Fruit fly (Drosophila melanogaster) whole organism, prepupa: Measurements from ENCODE around the gene CG12983.

Experiments used
- CG10631 ChIP-seq: fragments of 200-800 bp; sonication (Bioruptor generic); optimal IDR thresholded peaks from 2 replicates; lab custom pipeline; 2016; ENCODE audit warnings: missing biosample characterization, missing genetic modification characterization
- CG10669 ChIP-seq: fragments of 200-800 bp; sonication (Bioruptor generic); optimal IDR thresholded peaks from 3 replicates; lab custom pipeline; 2018; ENCODE audit warnings: missing biosample characterization, mild to moderate bottlenecking, missing genetic modification characterization, moderate library complexity
- CG11294 ChIP-seq: fragments of 200-800 bp; sonication (Bioruptor generic); IDR thresholded peaks from 2 replicates; pipeline ENCODE4 v1.3.6; 2022; ENCODE audit warnings: missing biosample characterization, missing genetic modification characterization
- CG11762 ChIP-seq: fragments of 200-800 bp; sonication (Bioruptor generic); optimal IDR thresholded peaks from 3 replicates; lab custom pipeline; 2016; ENCODE audit warnings: missing biosample characterization, missing genetic modification characterization; ENCODE audit not compliant: insufficient read depth
- CG11902 ChIP-seq: fragments of 200-800 bp; sonication (Bioruptor generic); optimal IDR thresholded peaks from 3 replicates; lab custom pipeline; 2016; ENCODE audit warnings: missing biosample characterization, missing genetic modification characterization
- CG15336 ChIP-seq: fragments of 200-800 bp; sonication (Bioruptor generic); IDR thresholded peaks from 2 replicates; pipeline ENCODE4 v1.3.6; 2022; ENCODE audit warnings: missing biosample characterization, missing genetic modification characterization
- CG1621 ChIP-seq: fragments of 200-800 bp; sonication (Bioruptor generic); optimal IDR thresholded peaks from 3 replicates; lab custom pipeline; 2018; ENCODE audit warnings: missing biosample characterization, mild to moderate bottlenecking, missing genetic modification characterization
- CG16779 ChIP-seq: fragments of 200-800 bp; sonication (Bioruptor generic); optimal IDR thresholded peaks from 3 replicates; lab custom pipeline; 2017; ENCODE audit warnings: missing biosample characterization, mild to moderate bottlenecking, missing genetic modification characterization
- CG3032 ChIP-seq: fragments of 200-800 bp; optimal IDR thresholded peaks from 2 replicates; lab custom pipeline; 2019; ENCODE audit warnings: missing biosample characterization, mild to moderate bottlenecking, missing genetic modification characterization, moderate library complexity
- CG31627 ChIP-seq: fragments of 200-800 bp; sonication (Bioruptor generic); optimal IDR thresholded peaks from 3 replicates; lab custom pipeline; 2016; ENCODE audit warnings: missing biosample characterization, missing genetic modification characterization
- CG32006 ChIP-seq: fragments of 200-800 bp; sonication (Bioruptor generic); optimal IDR thresholded peaks from 3 replicates; lab custom pipeline; 2017; ENCODE audit warnings: missing biosample characterization, mild to moderate bottlenecking, missing genetic modification characterization
- CG34406 ChIP-seq: fragments of 200-800 bp; sonication (Bioruptor generic); optimal IDR thresholded peaks from 3 replicates; lab custom pipeline; 2016; ENCODE audit warnings: missing biosample characterization, missing genetic modification characterization
- CG3919 ChIP-seq: fragments of 200-800 bp; sonication (Bioruptor generic); optimal IDR thresholded peaks from 3 replicates; lab custom pipeline; 2016; ENCODE audit warnings: missing biosample characterization, missing genetic modification characterization
- CG4318 ChIP-seq: fragments of 200-800 bp; sonication (Bioruptor generic); optimal IDR thresholded peaks from 3 replicates; lab custom pipeline; 2017; ENCODE audit warnings: missing biosample characterization, mild to moderate bottlenecking, missing genetic modification characterization
- CG6276 ChIP-seq: fragments of 200-800 bp; sonication (Bioruptor generic); optimal IDR thresholded peaks from 2 replicates; lab custom pipeline; 2017; ENCODE audit warnings: missing biosample characterization, mild to moderate bottlenecking, missing genetic modification characterization
- CG6792 ChIP-seq: fragments of 200-800 bp; sonication (Bioruptor generic); optimal IDR thresholded peaks from 3 replicates; lab custom pipeline; 2016; ENCODE audit warnings: missing biosample characterization, missing genetic modification characterization
- CG6808 ChIP-seq: fragments of 200-800 bp; sonication (Bioruptor generic); optimal IDR thresholded peaks from 3 replicates; lab custom pipeline; 2017; ENCODE audit warnings: missing biosample characterization, missing genetic modification characterization, mild to moderate bottlenecking, moderate library complexity, missing genetic modification reagents
- CG6854 ChIP-seq: fragments of 200-800 bp; sonication (Bioruptor generic); optimal IDR thresholded peaks from 2 replicates; lab custom pipeline; 2017; ENCODE audit warnings: missing biosample characterization, mild to moderate bottlenecking, missing genetic modification characterization
- CG7368 ChIP-seq: fragments of 200-800 bp; sonication (Bioruptor generic); optimal IDR thresholded peaks from 3 replicates; lab custom pipeline; 2016; ENCODE audit warnings: missing biosample characterization, missing genetic modification characterization
- CG8119 ChIP-seq: fragments of 200-800 bp; sonication (Bioruptor generic); IDR thresholded peaks from 3 replicates; pipeline ENCODE4 v1.3.6; 2022; ENCODE audit warnings: missing biosample characterization, missing genetic modification characterization
- CG8319 ChIP-seq: fragments of 200-800 bp; sonication (Bioruptor generic); optimal IDR thresholded peaks from 3 replicates; lab custom pipeline; 2016; ENCODE audit warnings: missing biosample characterization, missing genetic modification characterization
- CG8632 ChIP-seq: fragments of 200-800 bp; sonication (Bioruptor generic); optimal IDR thresholded peaks from 3 replicates; lab custom pipeline; 2016; ENCODE audit warnings: missing biosample characterization, missing genetic modification characterization
- Eip75B ChIP-seq: fragments of 200-800 bp; sonication (Bioruptor generic); optimal IDR thresholded peaks from 3 replicates; lab custom pipeline; 2016; ENCODE audit warnings: missing biosample characterization, missing genetic modification characterization
- Eip93F ChIP-seq: fragments of 200-800 bp; sonication (Bioruptor generic); optimal IDR thresholded peaks from 2 replicates; lab custom pipeline; 2016; ENCODE audit warnings: missing biosample characterization, mild to moderate bottlenecking, missing genetic modification characterization
- Ets21C ChIP-seq: fragments of 200-800 bp; sonication (Bioruptor generic); optimal IDR thresholded peaks from 3 replicates; lab custom pipeline; 2016; ENCODE audit warnings: missing biosample characterization, missing genetic modification characterization
- Ets96B ChIP-seq: fragments of 200-800 bp; optimal IDR thresholded peaks from 2 replicates; lab custom pipeline; 2019; ENCODE audit warnings: missing biosample characterization, mild to moderate bottlenecking, missing genetic modification characterization, moderate library complexity
- Gug ChIP-seq: fragments of 200-800 bp; sonication (Bioruptor generic); IDR thresholded peaks from 2 replicates; pipeline ENCODE4 v1.3.6; 2022; ENCODE audit warnings: missing biosample characterization, missing genetic modification characterization
- Hr38 ChIP-seq: sonication (Bioruptor generic); optimal IDR thresholded peaks from 2 replicates; lab custom pipeline; 2016; ENCODE audit warnings: missing biosample characterization, missing genetic modification characterization
- Hr39 ChIP-seq: fragments of 200-800 bp; sonication (Bioruptor generic); optimal IDR thresholded peaks from 2 replicates; lab custom pipeline; 2016; ENCODE audit warnings: missing biosample characterization, missing genetic modification characterization
- Hr4 ChIP-seq: fragments of 200-800 bp; sonication (Bioruptor generic); optimal IDR thresholded peaks from 3 replicates; lab custom pipeline; 2016; ENCODE audit warnings: missing biosample characterization, missing genetic modification characterization
- Lpt ChIP-seq: fragments of 200-800 bp; sonication (Bioruptor generic); optimal IDR thresholded peaks from 3 replicates; lab custom pipeline; 2016; ENCODE audit warnings: missing biosample characterization, missing genetic modification characterization
- Met ChIP-seq: fragments of 200-800 bp; sonication (Bioruptor generic); optimal IDR thresholded peaks from 3 replicates; lab custom pipeline; 2016; ENCODE audit warnings: missing biosample characterization, missing genetic modification characterization
- OdsH ChIP-seq: fragments of 200-800 bp; sonication (Bioruptor generic); optimal IDR thresholded peaks from 3 replicates; lab custom pipeline; 2016; ENCODE audit warnings: missing biosample characterization, missing genetic modification characterization
- Smox ChIP-seq: fragments of 200-800 bp; sonication (Bioruptor generic); optimal IDR thresholded peaks from 3 replicates; lab custom pipeline; 2016; ENCODE audit warnings: missing biosample characterization, missing genetic modification characterization
- Sox102F ChIP-seq: fragments of 200-800 bp; sonication (Bioruptor generic); optimal IDR thresholded peaks from 2 replicates; lab custom pipeline; 2016; ENCODE audit warnings: missing biosample characterization, mild to moderate bottlenecking, missing genetic modification characterization
- Sox14 ChIP-seq: fragments of 200-800 bp; sonication (Bioruptor generic); optimal IDR thresholded peaks from 3 replicates; lab custom pipeline; 2016; ENCODE audit warnings: missing biosample characterization, missing genetic modification characterization
- Sox15 ChIP-seq: fragments of 200-800 bp; sonication (Bioruptor generic); optimal IDR thresholded peaks from 3 replicates; lab custom pipeline; 2016; ENCODE audit warnings: missing biosample characterization, missing genetic modification characterization
- achi ChIP-seq: fragments of 200-800 bp; sonication (Bioruptor generic); optimal IDR thresholded peaks from 3 replicates; lab custom pipeline; 2016; ENCODE audit warnings: missing biosample characterization, missing genetic modification characterization
- acj6 ChIP-seq: fragments of 200-800 bp; sonication (Bioruptor generic); optimal IDR thresholded peaks from 3 replicates; lab custom pipeline; 2016; ENCODE audit warnings: missing biosample characterization, missing genetic modification characterization
- dac ChIP-seq: fragments of 200-800 bp; sonication (Bioruptor generic); optimal IDR thresholded peaks from 2 replicates; lab custom pipeline; 2017; ENCODE audit warnings: missing biosample characterization, mild to moderate bottlenecking, missing genetic modification characterization
- dsx ChIP-seq: fragments of 200-800 bp; optimal IDR thresholded peaks from 3 replicates; lab custom pipeline; 2019; ENCODE audit warnings: missing biosample characterization, mild to moderate bottlenecking, missing genetic modification characterization, moderate library complexity; ENCODE audit not compliant: poor library complexity, severe bottlenecking
- eg ChIP-seq: fragments of 200-800 bp; sonication (Bioruptor generic); IDR thresholded peaks from 3 replicates; pipeline ENCODE4 v1.3.6; 2022; ENCODE audit warnings: missing biosample characterization, missing genetic modification characterization
- fd85E ChIP-seq: fragments of 200-800 bp; sonication (Bioruptor generic); optimal IDR thresholded peaks from 3 replicates; lab custom pipeline; 2016; ENCODE audit warnings: missing biosample characterization, missing genetic modification characterization
- fkh ChIP-seq: fragments of 200-800 bp; sonication (Bioruptor generic); optimal IDR thresholded peaks from 3 replicates; lab custom pipeline; 2017; ENCODE audit warnings: missing biosample characterization, mild to moderate bottlenecking, missing genetic modification characterization, moderate library complexity
- lz ChIP-seq: fragments of 200-800 bp; sonication (Bioruptor generic); optimal IDR thresholded peaks from 3 replicates; lab custom pipeline; 2016; ENCODE audit warnings: missing biosample characterization, missing genetic modification characterization
- pdm3 ChIP-seq: fragments of 200-800 bp; sonication (Bioruptor generic); optimal IDR thresholded peaks from 3 replicates; lab custom pipeline; 2016; ENCODE audit warnings: missing biosample characterization, missing genetic modification characterization
- svp ChIP-seq: fragments of 200-800 bp; sonication (Bioruptor generic); peaks from one replicate; lab custom pipeline; 2016; ENCODE audit warnings: missing biosample characterization, missing genetic modification characterization
- topi ChIP-seq: fragments of 200-800 bp; sonication (Bioruptor generic); optimal IDR thresholded peaks from 3 replicates; lab custom pipeline; 2016; ENCODE audit warnings: missing biosample characterization, missing genetic modification characterization
- vri ChIP-seq: fragments of 200-800 bp; sonication (Bioruptor generic); optimal IDR thresholded peaks from 3 replicates; lab custom pipeline; 2016; ENCODE audit warnings: missing biosample characterization, mild to moderate bottlenecking, missing genetic modification characterization

The CG12983 gene

dm6 chr3L:20990231-20990630 is 23.7 kb upstream of the CG12983 start (continued):
- peak; percentile 89 for TF ChIP-seq svp (GFP tag; lab: Kevin White, UChicago)
- no peak for TF ChIP-seq Hr4
- TF ChIP-seq fkh (GFP tag; lab: Kevin White, UChicago), result no peak
- peak; percentile 67 for TF ChIP-seq CG34406 (GFP tag; lab: Kevin White, UChicago)
- 0 out of 3 replicates have a peak, but pooled peaks have one; percentile 21 for TF ChIP-seq CG8119 (GFP tag; lab: Robert Waterston, UW)
- TF ChIP-seq CG3919 (GFP tag; lab: Kevin White, UChicago), result peak; percentile 66
- peak; percentile 41 for TF ChIP-seq Sox102F (GFP tag; lab: Kevin White, UChicago)

- TF ChIP-seq CG31627 (GFP tag; lab: Kevin White, UChicago) (no peak), CG34406 (GFP tag; lab: Kevin White, UChicago) (peak; percentile 25), dac (GFP tag; lab: Kevin White, UChicago) (no peak), topi (peak; percentile 9), Lpt (peak; percentile 65), Eip75B (GFP tag; lab: Kevin White, UChicago) (peak; percentile 71), eg (peak; percentile 54; the same call in 2 of the 3 replicates), Sox15 (GFP tag; lab: Kevin White, UChicago) (no peak), fd85E (no peak), dsx (GFP tag; lab: Kevin White, UChicago) (peak; percentile 74), Sox14 (GFP tag; lab: Kevin White, UChicago) (peak; percentile 75), CG15336 (peak; percentile 67; the same call in 1 of the 2 replicates), pdm3 (GFP tag; lab: Kevin White, UChicago) (peak; percentile 59), lz (GFP tag; lab: Kevin White, UChicago) (no peak), CG3032 (tag; lab: Kevin White, UChicago) (peak; percentile 77), Hr38 (GFP tag; lab: Kevin White, UChicago) (no peak), CG11902 (GFP tag; lab: Kevin White, UChicago) (no peak), vri (GFP tag; lab: Kevin White, UChicago) (no peak), Sox102F (GFP tag; lab: Kevin White, UChicago) (no peak), CG8319 (GFP tag; lab: Kevin White, UChicago) (no peak), CG7368 (GFP tag; lab: Kevin White, UChicago) (peak; percentile 41), CG6854 (no peak), OdsH (GFP tag; lab: Kevin White, UChicago) (peak; percentile 58), Met (GFP tag; lab: Kevin White, UChicago) (peak; percentile 27), fkh (GFP tag; lab: Kevin White, UChicago) (no peak), CG10669 (GFP tag; lab: Kevin White, UChicago) (peak; percentile 78), Ets21C (GFP tag; lab: Kevin White, UChicago) (no peak), svp (GFP tag; lab: Kevin White, UChicago) (no peak), CG32006 (GFP tag; lab: Kevin White, UChicago) (peak; percentile 57), CG4318 (GFP tag; lab: Kevin White, UChicago) (peak; percentile 18), Hr39 (GFP tag; lab: Kevin White, UChicago) (no peak), CG11294 (GFP tag; lab: Robert Waterston, UW) (no peak), acj6 (GFP tag; lab: Kevin White, UChicago) (peak; percentile 66), Hr4 (no peak), achi (GFP tag; lab: Kevin White, UChicago) (peak; percentile 76), Smox (GFP tag; lab: Kevin White, UChicago) (no peak), CG16779 (tag; lab: Kevin White, UChicago) (peak; percentile 48), Gug (GFP tag; lab: Robert Waterston, UW) (peak; percentile 66), CG6792 (GFP tag; lab: Kevin White, UChicago) (peak; percentile 54), CG6276 (GFP tag; lab: Kevin White, UChicago) (peak; percentile 31), CG8119 (GFP tag; lab: Robert Waterston, UW) (peak; percentile 70; the same call in 2 of the 3 replicates), CG8632 (GFP tag; lab: Kevin White, UChicago) (peak; percentile 16), Eip93F (GFP tag; lab: Kevin White, UChicago) (no peak), CG10631 (GFP tag; lab: Kevin White, UChicago) (peak; percentile 84), CG6808 (GFP tag; lab: Kevin White, UChicago) (peak; percentile 78), CG11762 (GFP tag; lab: Kevin White, UChicago) (peak; percentile 5), Ets96B (tag; lab: Kevin White, UChicago) (peak; percentile 86), CG1621 (peak; percentile 77)
These were observed 22.3 kb upstream of the CG12983 start for dm6 chr3L:20988862-20989261.
